6 fruit fly cellular contexts compared by ENCODE assay signal in genomic region chr2L:12546043-12546942, dm6.
TF ChIP-seq lines count a peak whose summit lies in the region.

TSS of gene bun (minus strand) at chr2L:12546611.

- TF ChIP-seq CTCF in whole organism, embryonic (GFP tag; optimal IDR thresholded peaks at IDR 0.05; lab: Kevin White, UChicago): peak; percentile 52

TF ChIP-seq in whole organism, 6 proteins besides CTCF, POLR2A, EP300 and RAD21:
- no peak for TF ChIP-seq usp (GFP tag; optimal IDR thresholded peaks at IDR 0.05; lab: Kevin White, UChicago)
- peak; percentile 43 for TF ChIP-seq CG8478 (optimal IDR thresholded peaks at IDR 0.05; lab: Kevin White, UChicago)
- peak; percentile 94 for TF ChIP-seq Dll (optimal IDR thresholded peaks at IDR 0.05; lab: Kevin White, UChicago)
- no peak for TF ChIP-seq pan (optimal IDR thresholded peaks at IDR 0.05; lab: Kevin White, UChicago)
- no peak for TF ChIP-seq psq (optimal IDR thresholded peaks at IDR 0.05; lab: Kevin White, UChicago)
- TF ChIP-seq EcR (GFP tag; optimal IDR thresholded peaks at IDR 0.05; lab: Kevin White, UChicago): no peak

TF ChIP-seq in whole organism, adult, 20 proteins besides CTCF, POLR2A, EP300 and RAD21 (continues in another document):
- TF ChIP-seq CG12768 (GFP tag; optimal IDR thresholded peaks at IDR 0.05; lab: Kevin White, UChicago) (no peak), Hr96 (GFP tag; optimal IDR thresholded peaks at IDR 0.05; lab: Kevin White, UChicago) (no peak), cnc (optimal IDR thresholded peaks at IDR 0.05; lab: Kevin White, UChicago) (no peak), CG7101 (tag; optimal IDR thresholded peaks at IDR 0.05; lab: Kevin White, UChicago) (no peak), CG5204 (GFP tag; optimal IDR thresholded peaks at IDR 0.05; lab: Kevin White, UChicago) (no peak), pad (GFP tag; optimal IDR thresholded peaks at IDR 0.05; lab: Kevin White, UChicago) (no peak), CG7045 (GFP tag; optimal IDR thresholded peaks at IDR 0.05; lab: Kevin White, UChicago) (no peak), tj (GFP tag; optimal IDR thresholded peaks at IDR 0.05; lab: Kevin White, UChicago) (peak; percentile 11), kay (GFP tag; lab: Kevin White, UChicago; ENCODE audit: borderline replicate concordance) (peak; percentile 69), Crg-1 (GFP tag; optimal IDR thresholded peaks at IDR 0.05; lab: Kevin White, UChicago) (no peak), bab1 (GFP tag; optimal IDR thresholded peaks at IDR 0.05; lab: Kevin White, UChicago) (peak; percentile 37), CG14711 (tag; optimal IDR thresholded peaks at IDR 0.05; lab: Kevin White, UChicago) (no peak), CG11617 (GFP tag; optimal IDR thresholded peaks at IDR 0.05; lab: Kevin White, UChicago) (no peak), CG33017 (tag; optimal IDR thresholded peaks at IDR 0.05; lab: Kevin White, UChicago) (peak; percentile 8), Clk (GFP tag; optimal IDR thresholded peaks at IDR 0.05; lab: Kevin White, UChicago) (no peak), CG1620 (GFP tag; optimal IDR thresholded peaks at IDR 0.05; lab: Kevin White, UChicago) (peak; percentile 17), ovo (GFP tag; optimal IDR thresholded peaks at IDR 0.05; lab: Kevin White, UChicago) (no peak), Mnt (GFP tag; optimal IDR thresholded peaks at IDR 0.05; lab: Kevin White, UChicago) (peak; percentile 34)

TF ChIP-seq in whole organism, embryonic, 481 proteins besides CTCF, POLR2A, EP300 and RAD21 (continues in another document):
- TF ChIP-seq NK7.1 (GFP tag; optimal IDR thresholded peaks at IDR 0.05; lab: Kevin White, UChicago) (no peak), CG32532 (GFP tag; IDR thresholded peaks at IDR 0.05; lab: Robert Waterston, UW) (peak; percentile 33; the same call in 1 of the 2 replicates), CG33557 (GFP tag; optimal IDR thresholded peaks at IDR 0.05; lab: Kevin White, UChicago) (no peak), CG4404 (GFP tag; IDR thresholded peaks at IDR 0.05; lab: Robert Waterston, UW) (no peak), CG4328 (GFP tag; optimal IDR thresholded peaks at IDR 0.05; lab: Kevin White, UChicago) (no peak), CG2116 (GFP tag; optimal IDR thresholded peaks at IDR 0.05; lab: Kevin White, UChicago) (peak; percentile 80), ase (GFP tag; IDR thresholded peaks at IDR 0.05; lab: Robert Waterston, UW) (no peak), ewg (GFP tag; optimal IDR thresholded peaks at IDR 0.05; lab: Kevin White, UChicago) (peak; percentile 40), Atf-2 (GFP tag; optimal IDR thresholded peaks at IDR 0.05; lab: Kevin White, UChicago) (no peak), slp2 (GFP tag; optimal IDR thresholded peaks at IDR 0.05; lab: Kevin White, UChicago) (no peak), h (optimal IDR thresholded peaks at IDR 0.05; lab: Kevin White, UChicago) (no peak), Taf1 (GFP tag; IDR thresholded peaks at IDR 0.05; lab: Robert Waterston, UW) (no peak), disco-r (GFP tag; optimal IDR thresholded peaks at IDR 0.05; lab: Kevin White, UChicago) (no peak), scrt (GFP tag; optimal IDR thresholded peaks at IDR 0.05; lab: Kevin White, UChicago) (no peak), lola (GFP tag; optimal IDR thresholded peaks at IDR 0.05; lab: Kevin White, UChicago) (peak in 1 of 3 experiments; percentile 30), salm (tag; optimal IDR thresholded peaks at IDR 0.05; lab: Kevin White, UChicago) (no peak), crol (GFP tag; IDR thresholded peaks at IDR 0.05; lab: Robert Waterston, UW) (no peak), stwl (tag; optimal IDR thresholded peaks at IDR 0.05; lab: Kevin White, UChicago) (peak; percentile 70)

TF ChIP-seq in whole organism, prepupa, 60 proteins besides CTCF, POLR2A, EP300 and RAD21:
- TF ChIP-seq ss (GFP tag; optimal IDR thresholded peaks at IDR 0.05; lab: Kevin White, UChicago) (peak in 1 of 2 experiments; percentile 30), CG6854 (GFP tag; optimal IDR thresholded peaks at IDR 0.05; lab: Kevin White, UChicago) (peak; percentile 9), dsx (GFP tag; optimal IDR thresholded peaks at IDR 0.05; lab: Kevin White, UChicago; ENCODE audit: poor library complexity, severe bottlenecking) (peak; percentile 1), net (GFP tag; optimal IDR thresholded peaks at IDR 0.05; lab: Kevin White, UChicago) (peak; percentile 19), svp (GFP tag; lab: Kevin White, UChicago) (peak; percentile 36), Eip78C (GFP tag; lab: Kevin White, UChicago) (peak; percentile 73), Hr39 (GFP tag; optimal IDR thresholded peaks at IDR 0.05; lab: Kevin White, UChicago) (no peak), fkh (GFP tag; optimal IDR thresholded peaks at IDR 0.05; lab: Kevin White, UChicago) (peak; percentile 43), CG3032 (tag; optimal IDR thresholded peaks at IDR 0.05; lab: Kevin White, UChicago) (no peak), CG16779 (tag; optimal IDR thresholded peaks at IDR 0.05; lab: Kevin White, UChicago) (peak; percentile 35), Eip93F (GFP tag; optimal IDR thresholded peaks at IDR 0.05; lab: Kevin White, UChicago) (no peak), esn (GFP tag; optimal IDR thresholded peaks at IDR 0.05; lab: Kevin White, UChicago) (no peak)

TF ChIP-seq in whole organism, pupa, 21 proteins besides CTCF, POLR2A, EP300 and RAD21:
- TF ChIP-seq D1 (tag; optimal IDR thresholded peaks at IDR 0.05; lab: Kevin White, UChicago): peak; percentile 15
- TF ChIP-seq CG10348 (GFP tag; IDR thresholded peaks at IDR 0.05; lab: Robert Waterston, UW): no peak
- TF ChIP-seq rn (GFP tag; IDR thresholded peaks at IDR 0.05; lab: Robert Waterston, UW): no peak
- 0 out of 2 replicates have a peak, but pooled peaks have one; percentile 0 for TF ChIP-seq Ets98B (GFP tag; IDR thresholded peaks at IDR 0.05; lab: Robert Waterston, UW)
- TF ChIP-seq CG8301 (tag; optimal IDR thresholded peaks at IDR 0.05; lab: Kevin White, UChicago): no peak
- no peak for TF ChIP-seq CG9948 (tag; optimal IDR thresholded peaks at IDR 0.05; lab: Kevin White, UChicago)
- TF ChIP-seq Pif1B (GFP tag; optimal IDR thresholded peaks at IDR 0.05; lab: Kevin White, UChicago): no peak
- no peak for TF ChIP-seq Snoo (tag; optimal IDR thresholded peaks at IDR 0.05; lab: Kevin White, UChicago)
- no peak for TF ChIP-seq Pif1A (GFP tag; optimal IDR thresholded peaks at IDR 0.05; lab: Kevin White, UChicago)
- TF ChIP-seq CG13204 (GFP tag; optimal IDR thresholded peaks at IDR 0.05; lab: Kevin White, UChicago): no peak

TF ChIP-seq in whole organism, wandering third instar larva, 38 proteins besides CTCF, POLR2A, EP300 and RAD21:
- TF ChIP-seq Dfd (GFP tag; optimal IDR thresholded peaks at IDR 0.05; lab: Kevin White, UChicago) (peak; percentile 40), GATAd (GFP tag; optimal IDR thresholded peaks at IDR 0.05; lab: Kevin White, UChicago) (no peak), CG32264 (GFP tag; optimal IDR thresholded peaks at IDR 0.05; lab: Kevin White, UChicago) (no peak), Jra (GFP tag; optimal IDR thresholded peaks at IDR 0.05; lab: Kevin White, UChicago) (no peak), sage (GFP tag; optimal IDR thresholded peaks at IDR 0.05; lab: Kevin White, UChicago) (no peak), Myc (optimal IDR thresholded peaks at IDR 0.05; lab: Kevin White, UChicago) (no peak), lola (GFP tag; optimal IDR thresholded peaks at IDR 0.05; lab: Kevin White, UChicago) (no peak), dsf (GFP tag; optimal IDR thresholded peaks at IDR 0.05; lab: Kevin White, UChicago; ENCODE audit: borderline replicate concordance) (no peak), Rel (GFP tag; optimal IDR thresholded peaks at IDR 0.05; lab: Kevin White, UChicago) (no peak), Rel (tag; optimal IDR thresholded peaks at IDR 0.05; lab: Kevin White, UChicago) (peak; percentile 24), Hnf4 (GFP tag; optimal IDR thresholded peaks at IDR 0.05; lab: Kevin White, UChicago) (peak; percentile 50), Hr83 (GFP tag; optimal IDR thresholded peaks at IDR 0.05; lab: Kevin White, UChicago; ENCODE audit: poor library complexity, severe bottlenecking) (peak; percentile 57), ey (GFP tag; optimal IDR thresholded peaks at IDR 0.05; lab: Kevin White, UChicago) (no peak), brk (GFP tag; optimal IDR thresholded peaks at IDR 0.05; lab: Kevin White, UChicago) (peak; percentile 75), Dif (GFP tag; optimal IDR thresholded peaks at IDR 0.05; lab: Kevin White, UChicago; ENCODE audit: partially characterized antibody) (no peak), CrebA (GFP tag; optimal IDR thresholded peaks at IDR 0.05; lab: Kevin White, UChicago; ENCODE audit: borderline replicate concordance) (no peak), Mio (GFP tag; optimal IDR thresholded peaks at IDR 0.05; lab: Kevin White, UChicago) (no peak), dmrt93B (GFP tag; optimal IDR thresholded peaks at IDR 0.05; lab: Kevin White, UChicago) (no peak), N (GFP tag; optimal IDR thresholded peaks at IDR 0.05; lab: Kevin White, UChicago) (peak; percentile 49), foxo (GFP tag; optimal IDR thresholded peaks at IDR 0.05; lab: Kevin White, UChicago) (no peak), OdsH (GFP tag; optimal IDR thresholded peaks at IDR 0.05; lab: Kevin White, UChicago) (no peak), h (GFP tag; optimal IDR thresholded peaks at IDR 0.05; lab: Kevin White, UChicago) (peak; percentile 5), br (GFP tag; optimal IDR thresholded peaks at IDR 0.05; lab: Kevin White, UChicago) (peak; percentile 25)
